Worm (Caenorhabditis elegans): ENCODE results near the gene fbxa-147.

ce11 chrV:14695713-14696112 is 20.6 kb upstream of the fbxa-147 start:
- TF ChIP-seq dpl-1 (GFP tag; optimal IDR thresholded peaks at IDR 0.05) (no peak), lir-3 (tag; optimal IDR thresholded peaks at IDR 0.05; ENCODE audit: poor library complexity) (no peak), mep-1 (tag; optimal IDR thresholded peaks at IDR 0.05) (no peak), ces-1 (GFP tag; optimal IDR thresholded peaks at IDR 0.05) (no peak), mdl-1 (tag; optimal IDR thresholded peaks at IDR 0.05) (no peak), tbx-2 (tag; optimal IDR thresholded peaks at IDR 0.05) (no peak), skn-1 (tag; optimal IDR thresholded peaks at IDR 0.05) (no peak), fos-1 (tag; optimal IDR thresholded peaks at IDR 0.05) (no peak), unc-130 (tag; optimal IDR thresholded peaks at IDR 0.05) (no peak), nhr-11 (tag; optimal IDR thresholded peaks at IDR 0.05) (no peak), ceh-82 (tag; optimal IDR thresholded peaks at IDR 0.05) (no peak), nhr-12 (tag; optimal IDR thresholded peaks at IDR 0.05) (no peak)
